Worm (Caenorhabditis elegans) whole organism, L2 larva: ENCODE measurements around the gene M110.10.

ENCODE experiments used
- C34F6.9 ChIP-seq: fragments of 150-350 bp; optimal IDR thresholded peaks from 2 replicates; lab custom pipeline; 2014; ENCODE audit warnings: missing biosample characterization, missing genetic modification characterization
- F13H6.1 ChIP-seq: sonication (generic microtip); optimal IDR thresholded peaks from 2 replicates; lab custom pipeline; 2016; ENCODE audit warnings: missing genetic modification characterization, missing compliant biosample characterization
- Y55F3AM.14 ChIP-seq: fragments of 200-800 bp; sonication (Bioruptor generic); optimal IDR thresholded peaks from 2 replicates; lab custom pipeline; 2018; ENCODE audit warnings: mild to moderate bottlenecking, missing genetic modification characterization, missing compliant biosample characterization
- ZK546.5 ChIP-seq: sonication (generic microtip); optimal IDR thresholded peaks from 2 replicates; lab custom pipeline; 2017; ENCODE audit warnings: missing biosample characterization, missing genetic modification characterization
- alr-1 ChIP-seq: fragments of 150-350 bp; optimal IDR thresholded peaks from 2 replicates; lab custom pipeline; 2014; ENCODE audit warnings: missing biosample characterization, missing genetic modification characterization
- ama-1 ChIP-seq: fragments of 150-350 bp; optimal IDR thresholded peaks from 2 replicates; lab custom pipeline; 2018; ENCODE audit warnings: inconsistent platforms
- blmp-1 ChIP-seq: sonication (generic microtip); optimal IDR thresholded peaks from 2 replicates; lab custom pipeline; 2017; ENCODE audit warnings: missing genetic modification characterization, mild to moderate bottlenecking, missing compliant biosample characterization, antibody characterized with exemption, moderate library complexity; ENCODE audit not compliant: insufficient read depth
- ceh-82 ChIP-seq: fragments of 150-350 bp; optimal IDR thresholded peaks from 2 replicates; lab custom pipeline; 2014; ENCODE audit warnings: missing biosample characterization, missing genetic modification characterization
- crh-2 ChIP-seq: sonication (generic microtip); optimal IDR thresholded peaks from 2 replicates; lab custom pipeline; 2017; ENCODE audit warnings: missing biosample characterization, missing genetic modification characterization
- dmd-4 ChIP-seq: sonication (generic microtip); optimal IDR thresholded peaks from 2 replicates; lab custom pipeline; 2017; ENCODE audit warnings: missing biosample characterization, missing genetic modification characterization
- egl-27 ChIP-seq: sonication (generic microtip); optimal IDR thresholded peaks from 3 replicates; lab custom pipeline; 2017; ENCODE audit warnings: missing biosample characterization, missing genetic modification reagents, missing genetic modification characterization
- elt-1 ChIP-seq: fragments of 150-350 bp; optimal IDR thresholded peaks from 2 replicates; lab custom pipeline; 2014; ENCODE audit warnings: missing biosample characterization, missing genetic modification characterization
- fos-1 ChIP-seq: fragments of 150-350 bp; optimal IDR thresholded peaks from 2 replicates; lab custom pipeline; 2014; ENCODE audit warnings: missing biosample characterization, missing genetic modification characterization
- gmeb-1 ChIP-seq: fragments of 150-350 bp; optimal IDR thresholded peaks from 2 replicates; lab custom pipeline; 2014; ENCODE audit warnings: missing biosample characterization, missing genetic modification characterization
- lin-11 ChIP-seq: fragments of 150-350 bp; sonication (generic microtip); optimal IDR thresholded peaks from 2 replicates; lab custom pipeline; 2014; ENCODE audit warnings: missing biosample characterization, missing genetic modification characterization, inconsistent platforms, mixed read lengths
- lsy-2 ChIP-seq, 2 experiments: fragments of 150-350 bp in 1 of 2; sonication (generic microtip) in 1 of 2; optimal IDR thresholded peaks; 2 replicates each; lab custom pipeline; 2014 to 2017; ENCODE audit warnings: missing biosample characterization in 2 of 2, missing genetic modification characterization in 2 of 2
- mab-5 ChIP-seq: fragments of 150-350 bp; optimal IDR thresholded peaks from 2 replicates; lab custom pipeline; 2014; ENCODE audit warnings: missing biosample characterization, missing genetic modification characterization
- mbf-1 ChIP-seq: sonication (generic microtip); optimal IDR thresholded peaks from 2 replicates; lab custom pipeline; 2017; ENCODE audit warnings: missing biosample characterization, missing genetic modification characterization
- mdl-1 ChIP-seq, 2 experiments: fragments of 150-350 bp in 1 of 2; sonication (generic microtip) in 1 of 2; optimal IDR thresholded peaks; 2 replicates each; lab custom pipeline; 2017; ENCODE audit warnings: missing biosample characterization in 2 of 2, missing genetic modification characterization in 2 of 2
- nhr-10 ChIP-seq: sonication (generic microtip); optimal IDR thresholded peaks from 2 replicates; lab custom pipeline; 2017; ENCODE audit warnings: missing biosample characterization, missing genetic modification characterization
- nhr-11 ChIP-seq: fragments of 150-350 bp; optimal IDR thresholded peaks from 2 replicates; lab custom pipeline; 2014; ENCODE audit warnings: missing biosample characterization, missing genetic modification characterization
- nhr-12 ChIP-seq: fragments of 150-350 bp; optimal IDR thresholded peaks from 2 replicates; lab custom pipeline; 2014; ENCODE audit warnings: missing biosample characterization, missing genetic modification characterization
- nhr-129 ChIP-seq: fragments of 150-350 bp; optimal IDR thresholded peaks from 2 replicates; lab custom pipeline; 2014; ENCODE audit warnings: missing biosample characterization, missing genetic modification characterization
- nhr-21 ChIP-seq: fragments of 150-350 bp; optimal IDR thresholded peaks from 2 replicates; lab custom pipeline; 2014; ENCODE audit warnings: missing biosample characterization, missing genetic modification characterization
- nhr-23 ChIP-seq: fragments of 150-350 bp; optimal IDR thresholded peaks from 2 replicates; lab custom pipeline; 2014; ENCODE audit warnings: missing biosample characterization, missing genetic modification reagents, missing genetic modification characterization
- peb-1 ChIP-seq: fragments of 150-350 bp; optimal IDR thresholded peaks from 2 replicates; lab custom pipeline; 2014; ENCODE audit warnings: missing biosample characterization, missing genetic modification characterization
- sem-4 ChIP-seq: fragments of 150-350 bp; optimal IDR thresholded peaks from 2 replicates; lab custom pipeline; 2014; ENCODE audit warnings: missing biosample characterization, missing genetic modification reagents, missing genetic modification characterization
- skn-1 ChIP-seq: sonication (generic microtip); optimal IDR thresholded peaks from 2 replicates; lab custom pipeline; 2017; ENCODE audit warnings: missing biosample characterization, missing genetic modification characterization
- sma-3 ChIP-seq: sonication (generic microtip); optimal IDR thresholded peaks from 2 replicates; lab custom pipeline; 2016; ENCODE audit warnings: missing genetic modification reagents, missing genetic modification characterization, missing compliant biosample characterization
- sma-9 ChIP-seq, 2 experiments: fragments of 150-350 bp in 1 of 2; sonication (generic microtip) in 1 of 2; optimal IDR thresholded peaks; 2 replicates each; lab custom pipeline; 2014 to 2016; ENCODE audit warnings: missing genetic modification characterization in 2 of 2, mild to moderate bottlenecking in 1 of 2, missing biosample characterization in 1 of 2, missing compliant biosample characterization in 1 of 2, missing genetic modification reagents in 1 of 2, moderate library complexity in 1 of 2
- snpc-4 ChIP-seq: fragments of 150-350 bp; optimal IDR thresholded peaks from 2 replicates; lab custom pipeline; 2014; ENCODE audit warnings: missing biosample characterization, missing genetic modification characterization
- unc-55 ChIP-seq: fragments of 150-350 bp; sonication (generic microtip); optimal IDR thresholded peaks from 3 replicates; lab custom pipeline; 2014; ENCODE audit warnings: missing biosample characterization, missing genetic modification reagents, missing genetic modification characterization
- unc-62 ChIP-seq: fragments of 150-350 bp; optimal IDR thresholded peaks from 2 replicates; lab custom pipeline; 2014; ENCODE audit warnings: missing biosample characterization, missing genetic modification reagents, missing genetic modification characterization
- zag-1 ChIP-seq: fragments of 150-350 bp; optimal IDR thresholded peaks from 2 replicates; lab custom pipeline; 2014; ENCODE audit warnings: missing biosample characterization, missing genetic modification characterization
- ztf-1 ChIP-seq: fragments of 200-800 bp; sonication (Bioruptor generic); conservative IDR thresholded peaks from 2 replicates; pipeline ENCODE4 v1.3.6; 2022; ENCODE audit warnings: missing genetic modification characterization, missing compliant biosample characterization
- ztf-11 ChIP-seq: sonication (generic microtip); optimal IDR thresholded peaks from 2 replicates; lab custom pipeline; 2017; ENCODE audit warnings: missing biosample characterization, missing genetic modification characterization

Gene M110.10

ce11 chrII:8177095-8177494 is 37.2 kb downstream of the M110.10 start, which contains the start of gene acr-14:
acr-14 (minus strand) TSS chrII:8177195.
- TF ChIP-seq zag-1, result no peak
- TF ChIP-seq nhr-21 (tag; lab: Kevin White, UChicago), result no peak
- no peak for TF ChIP-seq mab-5 (tag; lab: Kevin White, UChicago)
- no peak for TF ChIP-seq nhr-129 (tag; lab: Kevin White, UChicago)
- TF ChIP-seq skn-1 (tag; lab: Kevin White, UChicago), result no peak
- no peak for TF ChIP-seq ama-1
- TF ChIP-seq peb-1 (tag; lab: Kevin White, UChicago), result no peak
- TF ChIP-seq nhr-23, result no peak
- no peak for TF ChIP-seq sma-9 (GFP tag; optimal IDR thresholded peaks at IDR 0.05; lab: Kevin White, UChicago)
- no peak for TF ChIP-seq sma-9 (tag; optimal IDR thresholded peaks at IDR 0.05; lab: Kevin White, UChicago)
- no peak for TF ChIP-seq gmeb-1 (tag; lab: Kevin White, UChicago)
- no peak for TF ChIP-seq sem-4 (tag; lab: Kevin White, UChicago)
- TF ChIP-seq ztf-11 (tag; lab: Kevin White, UChicago), result no peak
- TF ChIP-seq mbf-1 (tag; lab: Kevin White, UChicago), result no peak
- TF ChIP-seq C34F6.9 (tag; lab: Kevin White, UChicago), result no peak
- TF ChIP-seq lsy-2 (tag; optimal IDR thresholded peaks at IDR 0.05; lab: Kevin White, UChicago), result no peak
- TF ChIP-seq fos-1 (tag; lab: Kevin White, UChicago), result no peak
- no peak for TF ChIP-seq crh-2 (tag; lab: Kevin White, UChicago)
- TF ChIP-seq dmd-4 (tag; lab: Kevin White, UChicago), result no peak
- TF ChIP-seq ztf-1 (GFP tag; lab: Robert Waterston, UW), result no peak
- TF ChIP-seq F13H6.1 (tag; lab: Kevin White, UChicago), result no peak

ce11 chrII:8174148-8174547 is 40.1 kb downstream of the M110.10 start:
- TF ChIP-seq mdl-1 (tag; optimal IDR thresholded peaks at IDR 0.05; lab: Kevin White, UChicago) (no peak), ceh-82 (no peak), crh-2 (tag; lab: Kevin White, UChicago) (no peak), unc-62 (GFP tag; lab: Kevin White, UChicago) (no peak), nhr-12 (tag; lab: Kevin White, UChicago) (no peak), skn-1 (tag; lab: Kevin White, UChicago) (no peak), nhr-129 (tag; lab: Kevin White, UChicago) (no peak), zag-1 (no peak), C34F6.9 (tag; lab: Kevin White, UChicago) (no peak), alr-1 (no peak), sma-9 (GFP tag; optimal IDR thresholded peaks at IDR 0.05; lab: Kevin White, UChicago) (no peak), sma-9 (tag; optimal IDR thresholded peaks at IDR 0.05; lab: Kevin White, UChicago) (no peak)

- no peak for TF ChIP-seq mdl-1 (tag; optimal IDR thresholded peaks at IDR 0.05; lab: Kevin White, UChicago)
- no peak for TF ChIP-seq ZK546.5 (tag; lab: Kevin White, UChicago)
- no peak for TF ChIP-seq nhr-12 (tag; lab: Kevin White, UChicago)
- no peak for TF ChIP-seq mbf-1 (tag; lab: Kevin White, UChicago)
- TF ChIP-seq fos-1 (tag; lab: Kevin White, UChicago), result no peak
- TF ChIP-seq sma-3 (GFP tag; lab: Kevin White, UChicago), result no peak
- TF ChIP-seq elt-1 (tag; lab: Kevin White, UChicago), result no peak
- TF ChIP-seq nhr-23, result no peak
- no peak for TF ChIP-seq nhr-11 (tag; lab: Kevin White, UChicago)
- no peak for TF ChIP-seq peb-1 (tag; lab: Kevin White, UChicago)
- no peak for TF ChIP-seq sem-4 (tag; lab: Kevin White, UChicago)
- TF ChIP-seq snpc-4 (tag; lab: Kevin White, UChicago), result no peak
- TF ChIP-seq unc-55 (GFP tag; lab: Kevin White, UChicago), result no peak
Measured at ce11 chrII:8173449-8173848, 40.8 kb downstream of the M110.10 start, which contains the start of the genes decr-1.3 and T05C12.1. decr-1.3 (minus strand) TSS chrII:8173549. T05C12.1 (plus strand) TSS chrII:8173680.

ce11 chrII:8170374-8170773 is 43.9 kb downstream of the M110.10 start, which contains the start of gene T05C12.11:
T05C12.11 (minus strand) TSS chrII:8170474.
- TF ChIP-seq sma-9 (GFP tag; optimal IDR thresholded peaks at IDR 0.05; lab: Kevin White, UChicago), result no peak
- no peak for TF ChIP-seq sma-9 (tag; optimal IDR thresholded peaks at IDR 0.05; lab: Kevin White, UChicago)
- no peak for TF ChIP-seq Y55F3AM.14 (GFP tag; lab: Kevin White, UChicago)
- TF ChIP-seq mdl-1 (tag; optimal IDR thresholded peaks at IDR 0.05; lab: Kevin White, UChicago), result no peak
- TF ChIP-seq nhr-10 (tag; lab: Kevin White, UChicago), result no peak
- TF ChIP-seq fos-1 (tag; lab: Kevin White, UChicago), result no peak
- TF ChIP-seq nhr-23, result no peak
- TF ChIP-seq blmp-1, result no peak
- TF ChIP-seq alr-1, result no peak
- TF ChIP-seq lin-11 (tag; lab: Kevin White, UChicago), result no peak
- TF ChIP-seq sem-4 (tag; lab: Kevin White, UChicago), result no peak
- no peak for TF ChIP-seq unc-62 (GFP tag; lab: Kevin White, UChicago)
- no peak for TF ChIP-seq egl-27 (tag; lab: Kevin White, UChicago)
- TF ChIP-seq ztf-11 (tag; lab: Kevin White, UChicago), result no peak
